Worm (Caenorhabditis elegans) whole organism, L4 larva: ENCODE data around the gene gcy-27.

ENCODE experiments used
- D1046.2 ChIP-seq: fragments of 200-800 bp; sonication (Bioruptor generic); IDR thresholded peaks from 2 replicates; pipeline ENCODE4 v1.3.6; 2022; ENCODE audit warnings: missing genetic modification characterization, missing compliant biosample characterization
- R02D3.7 ChIP-seq: fragments of 150-350 bp; sonication (generic microtip); optimal IDR thresholded peaks from 3 replicates; lab custom pipeline; 2014; ENCODE audit warnings: missing biosample characterization, missing genetic modification characterization
- Y105C5A.15 ChIP-seq: fragments of 200-800 bp; sonication (Bioruptor generic); IDR thresholded peaks from 2 replicates; pipeline ENCODE4 v1.3.6; 2022; ENCODE audit warnings: missing genetic modification characterization, missing compliant biosample characterization
- Y5F2A.4 ChIP-seq: fragments of 200-800 bp; sonication (Bioruptor generic); optimal IDR thresholded peaks from 2 replicates; lab custom pipeline; 2018; ENCODE audit warnings: mild to moderate bottlenecking, missing genetic modification characterization, missing compliant biosample characterization
- ama-1 ChIP-seq: fragments of 150-350 bp; optimal IDR thresholded peaks from 2 replicates; lab custom pipeline; 2014; ENCODE audit warnings: inconsistent platforms, mixed read lengths
- arid-1 ChIP-seq: fragments of 200-800 bp; sonication (Bioruptor generic); conservative IDR thresholded peaks from 2 replicates; pipeline ENCODE4 v1.3.6; 2022; ENCODE audit warnings: missing genetic modification reagents, missing genetic modification characterization, missing compliant biosample characterization
- attf-4 ChIP-seq: sonication (generic microtip); optimal IDR thresholded peaks from 3 replicates; lab custom pipeline; 2017; ENCODE audit warnings: missing biosample characterization, missing genetic modification characterization
- ceh-82 ChIP-seq: sonication (generic microtip); optimal IDR thresholded peaks from 2 replicates; lab custom pipeline; 2017; ENCODE audit warnings: missing biosample characterization, missing genetic modification characterization
- ctbp-1 ChIP-seq: fragments of 200-800 bp; sonication (Bioruptor generic); IDR thresholded peaks from 2 replicates; pipeline ENCODE4 v1.3.6; 2022; ENCODE audit warnings: missing genetic modification reagents, missing genetic modification characterization, missing compliant biosample characterization
- daf-12 ChIP-seq: fragments of 150-350 bp; optimal IDR thresholded peaks from 2 replicates; lab custom pipeline; 2014; ENCODE audit warnings: missing biosample characterization, missing genetic modification reagents, missing genetic modification characterization
- daf-16 ChIP-seq, 3 experiments: sonication (generic microtip); optimal IDR thresholded peaks; 2 replicates each; lab custom pipeline; 2016 to 2017; ENCODE audit warnings: missing genetic modification characterization in 3 of 3, missing genetic modification reagents in 3 of 3, mild to moderate bottlenecking in 2 of 3, missing compliant biosample characterization in 2 of 3, missing biosample characterization in 1 of 3, moderate library complexity in 1 of 3
- daf-8 ChIP-seq: fragments of 200-800 bp; sonication (Bioruptor generic); IDR thresholded peaks from 2 replicates; pipeline ENCODE4 v1.3.6; 2022; ENCODE audit warnings: missing genetic modification characterization, missing compliant biosample characterization
- duxl-1 ChIP-seq: sonication (generic microtip); optimal IDR thresholded peaks from 2 replicates; lab custom pipeline; 2016; ENCODE audit warnings: mild to moderate bottlenecking, missing genetic modification characterization, moderate library complexity, missing compliant biosample characterization; ENCODE audit not compliant: poor library complexity
- dve-1 ChIP-seq: sonication (generic microtip); optimal IDR thresholded peaks from 2 replicates; lab custom pipeline; 2017; ENCODE audit warnings: antibody characterized with exemption, mild to moderate bottlenecking, missing genetic modification characterization, missing compliant biosample characterization; ENCODE audit not compliant: insufficient read depth
- egl-43 ChIP-seq: fragments of 200-800 bp; sonication (Bioruptor generic); IDR thresholded peaks from 2 replicates; pipeline ENCODE4 v1.3.6; 2022; ENCODE audit warnings: missing genetic modification reagents, missing genetic modification characterization, missing compliant biosample characterization
- fos-1 ChIP-seq: fragments of 150-350 bp; optimal IDR thresholded peaks from 2 replicates; lab custom pipeline; 2014; ENCODE audit warnings: missing biosample characterization, missing genetic modification characterization
- hlh-30 ChIP-seq: sonication (generic microtip); optimal IDR thresholded peaks from 2 replicates; lab custom pipeline; 2017; ENCODE audit warnings: antibody characterized with exemption, mild to moderate bottlenecking, missing genetic modification characterization, missing compliant biosample characterization; ENCODE audit not compliant: insufficient read depth
- hmg-1.1 ChIP-seq: fragments of 200-800 bp; sonication (Bioruptor generic); IDR thresholded peaks from 2 replicates; pipeline ENCODE4 v1.3.6; 2022; ENCODE audit warnings: missing genetic modification reagents, missing genetic modification characterization, missing compliant biosample characterization
- jun-1 ChIP-seq: fragments of 150-350 bp; optimal IDR thresholded peaks from 2 replicates; lab custom pipeline; 2014; ENCODE audit warnings: missing biosample characterization, missing genetic modification reagents, missing genetic modification characterization
- lim-7 ChIP-seq: fragments of 200-800 bp; sonication (Bioruptor generic); IDR thresholded peaks from 2 replicates; pipeline ENCODE4 v1.3.6; 2022; ENCODE audit warnings: missing genetic modification characterization, missing compliant biosample characterization
- lin-1 ChIP-seq: fragments of 200-800 bp; sonication (Bioruptor generic); IDR thresholded peaks from 2 replicates; pipeline ENCODE4 v1.3.6; 2022; ENCODE audit warnings: missing genetic modification reagents, missing genetic modification characterization, missing compliant biosample characterization
- lin-13 ChIP-seq: fragments of 150-350 bp; optimal IDR thresholded peaks from 2 replicates; lab custom pipeline; 2014; ENCODE audit warnings: missing biosample characterization, missing genetic modification reagents, missing genetic modification characterization
- lin-39 ChIP-seq: fragments of 150-350 bp; optimal IDR thresholded peaks from 2 replicates; lab custom pipeline; 2014; ENCODE audit warnings: missing biosample characterization, missing genetic modification reagents, missing genetic modification characterization
- lir-3 ChIP-seq: sonication (generic microtip); optimal IDR thresholded peaks from 2 replicates; lab custom pipeline; 2016; ENCODE audit warnings: mild to moderate bottlenecking, missing genetic modification characterization, missing compliant biosample characterization
- lsy-2 ChIP-seq, 2 experiments: fragments of 150-350 bp in 1 of 2; sonication (generic microtip) in 1 of 2; optimal IDR thresholded peaks; 2 replicates each; lab custom pipeline; 2014 to 2017; ENCODE audit warnings: missing biosample characterization in 2 of 2, missing genetic modification characterization in 2 of 2
- mep-1 ChIP-seq: fragments of 150-350 bp; sonication (generic microtip); optimal IDR thresholded peaks from 3 replicates; lab custom pipeline; 2014; ENCODE audit warnings: missing biosample characterization, missing genetic modification characterization
- mes-2 ChIP-seq: sonication (generic microtip); optimal IDR thresholded peaks from 2 replicates; lab custom pipeline; 2016; ENCODE audit warnings: missing genotype, mild to moderate bottlenecking, missing genetic modification characterization, missing compliant biosample characterization; ENCODE audit not compliant: poor library complexity, severe bottlenecking
- nhr-102 ChIP-seq: sonication (generic microtip); optimal IDR thresholded peaks from 2 replicates; lab custom pipeline; 2016; ENCODE audit warnings: mild to moderate bottlenecking, missing genetic modification characterization, moderate library complexity, missing compliant biosample characterization
- nhr-25 ChIP-seq: sonication (generic microtip); optimal IDR thresholded peaks from 2 replicates; lab custom pipeline; 2017; ENCODE audit warnings: missing genetic modification characterization, mild to moderate bottlenecking, missing compliant biosample characterization, antibody characterized with exemption, moderate library complexity, borderline replicate concordance; ENCODE audit not compliant: insufficient read depth
- nhr-77 ChIP-seq: fragments of 150-350 bp; optimal IDR thresholded peaks from 2 replicates; lab custom pipeline; 2014; ENCODE audit warnings: missing biosample characterization, missing genetic modification characterization
- pha-4 ChIP-seq, 2 experiments: fragments of 150-350 bp in 1 of 2; fragments of 200-800 bp in 1 of 2; sonication (Bioruptor generic) in 1 of 2; IDR thresholded peaks in 1 of 2; optimal IDR thresholded peaks in 1 of 2; 2 replicates each; pipeline versions ENCODE4 v1.3.6 to Lab custom; 2014 to 2022; ENCODE audit warnings: missing genetic modification characterization in 2 of 2, missing genetic modification reagents in 2 of 2, missing biosample characterization in 1 of 2, missing compliant biosample characterization in 1 of 2
- rbr-2 ChIP-seq: sonication (generic microtip); optimal IDR thresholded peaks from 2 replicates; lab custom pipeline; 2016; ENCODE audit warnings: missing genotype, missing genetic modification characterization, missing compliant biosample characterization
- saeg-2 ChIP-seq: fragments of 200-800 bp; sonication (Bioruptor generic); IDR thresholded peaks from 2 replicates; pipeline ENCODE4 v1.3.6; 2022; ENCODE audit warnings: missing genetic modification reagents, missing genetic modification characterization, missing compliant biosample characterization
- set-16 ChIP-seq: fragments of 200-800 bp; sonication (Bioruptor generic); IDR thresholded peaks from 2 replicates; pipeline ENCODE4 v1.3.6; 2022; ENCODE audit warnings: missing genetic modification reagents, missing genetic modification characterization, missing compliant biosample characterization
- snpc-1.2 ChIP-seq: fragments of 200-800 bp; sonication (Bioruptor generic); IDR thresholded peaks from 2 replicates; pipeline ENCODE4 v1.3.6; 2022; ENCODE audit warnings: missing genetic modification reagents, missing genetic modification characterization, missing compliant biosample characterization
- spr-1 ChIP-seq: sonication (generic microtip); optimal IDR thresholded peaks from 2 replicates; lab custom pipeline; 2016; ENCODE audit warnings: mild to moderate bottlenecking, missing genetic modification characterization, missing compliant biosample characterization
- tra-1 ChIP-seq: fragments of 200-800 bp; sonication (Bioruptor generic); IDR thresholded peaks from 2 replicates; pipeline ENCODE4 v1.3.6; 2022; ENCODE audit warnings: missing genetic modification reagents, missing genetic modification characterization, missing compliant biosample characterization
- unc-130 ChIP-seq: sonication (generic microtip); optimal IDR thresholded peaks from 2 replicates; lab custom pipeline; 2016; ENCODE audit warnings: missing genetic modification reagents, missing genetic modification characterization, missing compliant biosample characterization
- ztf-7 ChIP-seq: fragments of 150-350 bp; optimal IDR thresholded peaks from 2 replicates; lab custom pipeline; 2014; ENCODE audit warnings: missing biosample characterization, missing genetic modification characterization

The gcy-27 gene

DNA sequence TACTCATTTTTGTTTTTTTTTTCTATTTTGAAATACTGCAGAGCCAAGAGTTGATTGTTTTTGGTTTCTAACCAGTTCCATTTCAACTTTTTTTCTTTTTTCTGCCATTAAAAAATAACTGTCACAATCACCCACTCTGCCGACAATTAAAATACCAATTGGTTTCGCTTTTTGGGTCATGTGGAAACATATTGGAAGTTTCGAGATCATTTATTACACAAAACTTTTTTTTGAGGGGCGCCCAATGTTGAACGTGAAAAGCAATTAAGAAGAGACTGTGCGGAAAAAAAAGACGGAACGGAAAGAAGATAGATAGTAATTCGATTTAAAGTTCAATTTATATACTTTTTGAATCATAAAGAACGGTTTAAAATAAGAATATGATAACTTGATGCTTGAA lies 37.6 kb upstream of the gcy-27 start (continued):
- no peak for TF ChIP-seq daf-8 (GFP tag; lab: Robert Waterston, UW)
- TF ChIP-seq jun-1 (tag; lab: Kevin White, UChicago): no peak
- peak; percentile 42 for TF ChIP-seq dve-1
- TF ChIP-seq arid-1: no peak
- TF ChIP-seq daf-16 (GFP tag; optimal IDR thresholded peaks at IDR 0.05; lab: Kevin White, UChicago): no peak
- TF ChIP-seq daf-16 (tag; optimal IDR thresholded peaks at IDR 0.05; lab: Kevin White, UChicago): no peak
- no peak for TF ChIP-seq D1046.2 (GFP tag; lab: Robert Waterston, UW)
- no peak for TF ChIP-seq mep-1 (tag; lab: Kevin White, UChicago)
- no peak for TF ChIP-seq R02D3.7
- no peak for TF ChIP-seq nhr-25
- TF ChIP-seq pha-4 (GFP tag; IDR thresholded peaks at IDR 0.05; lab: Robert Waterston, UW): no peak
- no peak for TF ChIP-seq pha-4 (tag; optimal IDR thresholded peaks at IDR 0.05; lab: Kevin White, UChicago)
- no peak for TF ChIP-seq duxl-1
- 0 out of 2 replicates have a peak, but pooled peaks have one; percentile 14 for TF ChIP-seq hmg-1.1 (GFP tag; lab: Robert Waterston, UW)
- no peak for TF ChIP-seq lin-13 (GFP tag; lab: Kevin White, UChicago)
- TF ChIP-seq ceh-82: no peak
- no peak for TF ChIP-seq lin-39 (tag; lab: Kevin White, UChicago)
- TF ChIP-seq lir-3 (tag; lab: Kevin White, UChicago): no peak
- no peak for TF ChIP-seq tra-1 (GFP tag; lab: Robert Waterston, UW)
- no peak for TF ChIP-seq snpc-1.2
- TF ChIP-seq nhr-77 (tag; lab: Kevin White, UChicago): no peak
- no peak for TF ChIP-seq Y105C5A.15 (GFP tag; lab: Robert Waterston, UW)
- peak; percentile 34; the same call in 1 of the 2 replicates for TF ChIP-seq ctbp-1
- no peak for TF ChIP-seq Y5F2A.4
- TF ChIP-seq attf-4 (tag; lab: Kevin White, UChicago): no peak
- no peak for TF ChIP-seq lin-1 (GFP tag; lab: Robert Waterston, UW)

DNA sequence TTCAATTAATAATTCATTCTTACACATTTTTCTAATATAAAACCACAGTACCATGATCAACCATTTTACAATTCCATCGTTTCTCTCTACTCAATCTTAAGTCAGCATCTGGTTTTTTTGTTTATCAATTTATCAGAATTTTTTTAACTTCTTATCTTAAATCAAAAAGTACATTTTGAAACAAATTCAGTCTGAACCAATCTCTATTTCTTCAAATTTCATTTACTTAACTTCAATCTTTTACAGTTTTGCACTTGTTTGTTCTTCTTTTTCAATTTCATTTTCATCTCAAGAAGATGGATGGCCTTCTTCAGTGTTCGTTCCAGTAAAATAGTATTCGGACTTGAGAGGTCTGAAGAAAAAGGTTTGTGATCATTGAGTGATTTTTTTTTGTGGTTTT lies 36.6 kb upstream of the gcy-27 start, which contains the start of gene gba-3:
Gene gba-3, plus strand, starts transcription at position 301 of the 400 bp plus-strand sequence.
- TF ChIP-seq nhr-102 (tag; lab: Kevin White, UChicago) (no peak), unc-130 (GFP tag; lab: Kevin White, UChicago) (no peak), saeg-2 (no peak), hlh-30 (tag; lab: Kevin White, UChicago) (no peak), ctbp-1 (no peak), mes-2 (tag; lab: Kevin White, UChicago) (no peak), set-16 (no peak), lim-7 (GFP tag; lab: Robert Waterston, UW) (no peak), snpc-1.2 (no peak), rbr-2 (tag; lab: Kevin White, UChicago) (no peak), fos-1 (tag; lab: Kevin White, UChicago) (no peak), spr-1 (no peak), ztf-7 (tag; lab: Kevin White, UChicago) (no peak), ama-1 (lab: Kevin White, UChicago) (no peak), daf-12 (no peak), lsy-2 (tag; optimal IDR thresholded peaks at IDR 0.05; lab: Kevin White, UChicago) (no peak), egl-43 (GFP tag; lab: Robert Waterston, UW) (no peak)
